Fruit fly (Drosophila melanogaster): ENCODE measurements around the gene CG13010.
A peak's percentile ranks its signal among the peaks of the same experiment; 100 is the strongest.

Gene CG13010

DNA sequence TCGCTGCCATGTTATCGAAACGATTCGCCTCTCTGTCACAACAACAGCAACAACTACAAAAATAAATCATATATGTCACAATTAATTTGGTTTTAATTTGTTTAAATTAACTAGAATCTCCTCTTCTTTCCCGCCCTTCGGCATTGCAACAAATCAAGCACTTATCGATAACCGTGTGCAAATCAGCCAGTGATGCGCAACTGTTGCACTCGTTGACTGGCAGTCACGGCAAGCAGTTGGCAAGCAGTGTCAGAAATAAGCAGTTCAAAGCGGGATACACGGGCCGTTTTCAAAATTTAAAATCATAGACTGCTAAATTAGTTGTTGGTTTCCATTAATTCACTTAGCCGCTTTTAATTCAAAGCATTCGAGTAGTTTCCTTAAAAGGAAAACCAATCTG, 5.0 kb upstream of the CG13010 start, which contains the start of gene Axs (continued):
- no peak for TF ChIP-seq CG17912 (GFP tag; optimal IDR thresholded peaks at IDR 0.05)
- TF ChIP-seq NK7.1 (GFP tag; optimal IDR thresholded peaks at IDR 0.05): no peak
- peak; percentile 40; the same call in 1 of the 2 replicates for TF ChIP-seq NFAT (GFP tag; IDR thresholded peaks at IDR 0.05)
- no peak for TF ChIP-seq CG12219 (GFP tag; optimal IDR thresholded peaks at IDR 0.05)
- TF ChIP-seq CG9817 (tag; optimal IDR thresholded peaks at IDR 0.05): peak; percentile 0
- TF ChIP-seq E2f2 (GFP tag; IDR thresholded peaks at IDR 0.05): peak; percentile 99
- TF ChIP-seq jumu (GFP tag; optimal IDR thresholded peaks at IDR 0.05): peak; percentile 16
- TF ChIP-seq Ptx1 (GFP tag; IDR thresholded peaks at IDR 0.05): no peak
- TF ChIP-seq Lim3 (GFP tag; IDR thresholded peaks at IDR 0.05): no peak
- peak; percentile 92 for TF ChIP-seq Ets65A (GFP tag)
- TF ChIP-seq Elba2 (GFP tag; optimal IDR thresholded peaks at IDR 0.05): no peak
- TF ChIP-seq corto (GFP tag; optimal IDR thresholded peaks at IDR 0.05): no peak
- peak; percentile 20 for TF ChIP-seq CG2712 (tag; optimal IDR thresholded peaks at IDR 0.05)
- TF ChIP-seq CG11504 (tag; optimal IDR thresholded peaks at IDR 0.05): peak; percentile 62
- no peak for TF ChIP-seq CG14965 (GFP tag; optimal IDR thresholded peaks at IDR 0.05; ENCODE audit: borderline replicate concordance)
- peak; percentile 9 for TF ChIP-seq pum (GFP tag; optimal IDR thresholded peaks at IDR 0.05)
- TF ChIP-seq run (tag; optimal IDR thresholded peaks at IDR 0.05): no peak
- TF ChIP-seq zfh1 (GFP tag; IDR thresholded peaks at IDR 0.05): 0 out of 3 replicates have a peak, but pooled peaks have one; percentile 7
- TF ChIP-seq grau (tag; optimal IDR thresholded peaks at IDR 0.05): peak; percentile 38
- TF ChIP-seq CG2202 (tag; optimal IDR thresholded peaks at IDR 0.05): no peak
- no peak for TF ChIP-seq zen (tag; optimal IDR thresholded peaks at IDR 0.05)
- peak; percentile 47 for TF ChIP-seq ewg (GFP tag; optimal IDR thresholded peaks at IDR 0.05)
- TF ChIP-seq Neu2 (GFP tag; optimal IDR thresholded peaks at IDR 0.05; ENCODE audit: borderline replicate concordance): no peak
- TF ChIP-seq inv (GFP tag; IDR thresholded peaks at IDR 0.05; ENCODE audit: partially characterized antibody): peak; percentile 67
- peak; percentile 23; the same call in 1 of the 2 replicates for TF ChIP-seq MBD-R2 (GFP tag; IDR thresholded peaks at IDR 0.05)
- no peak for TF ChIP-seq Hr39 (optimal IDR thresholded peaks at IDR 0.05)
- TF ChIP-seq chm (GFP tag; IDR thresholded peaks at IDR 0.05): no peak
- TF ChIP-seq CG8281 (tag; optimal IDR thresholded peaks at IDR 0.05): no peak
- TF ChIP-seq Hr51 (GFP tag; optimal IDR thresholded peaks at IDR 0.05): peak in 1 of 2 experiments; percentile 3
- TF ChIP-seq CG16813 (GFP tag; IDR thresholded peaks at IDR 0.05; ENCODE audit: partially characterized antibody): peak; percentile 69
- TF ChIP-seq sug (tag; optimal IDR thresholded peaks at IDR 0.05): peak; percentile 31
- no peak for TF ChIP-seq nau (GFP tag; optimal IDR thresholded peaks at IDR 0.05)
- TF ChIP-seq CG8388 (GFP tag; optimal IDR thresholded peaks at IDR 0.05): no peak
- peak; percentile 85 for TF ChIP-seq Bgb (GFP tag; IDR thresholded peaks at IDR 0.05; ENCODE audit: partially characterized antibody)
- no peak for TF ChIP-seq CG4854 (GFP tag; optimal IDR thresholded peaks at IDR 0.05)
- no peak for TF ChIP-seq eve (GFP tag; optimal IDR thresholded peaks at IDR 0.05)
- TF ChIP-seq Lhr (GFP tag; optimal IDR thresholded peaks at IDR 0.05): peak; percentile 77
- no peak for TF ChIP-seq NC2α (GFP tag; optimal IDR thresholded peaks at IDR 0.05)
- peak; percentile 48; the same call in 2 of the 3 replicates for TF ChIP-seq HLH4C (GFP tag; IDR thresholded peaks at IDR 0.05; ENCODE audit: partially characterized antibody)
- peak; percentile 45 for TF ChIP-seq phol (tag; optimal IDR thresholded peaks at IDR 0.05)
- TF ChIP-seq CG42726 (GFP tag; IDR thresholded peaks at IDR 0.05; ENCODE audit: partially characterized antibody): peak; percentile 86
- TF ChIP-seq CG6791 (GFP tag; IDR thresholded peaks at IDR 0.05; ENCODE audit: partially characterized antibody): peak; percentile 75
- peak; percentile 45 for TF ChIP-seq Antp (GFP tag; optimal IDR thresholded peaks at IDR 0.05)
- no peak for TF ChIP-seq croc (GFP tag; conservative IDR thresholded peaks at IDR 0.05)
- peak; percentile 50 for TF ChIP-seq CG12659 (GFP tag; optimal IDR thresholded peaks at IDR 0.05)
- TF ChIP-seq CG12104 (GFP tag; optimal IDR thresholded peaks at IDR 0.05): no peak
- peak; percentile 69 for TF ChIP-seq ato (GFP tag; IDR thresholded peaks at IDR 0.05; ENCODE audit: partially characterized antibody)
- TF ChIP-seq Ravus (GFP tag; IDR thresholded peaks at IDR 0.05): no peak
- TF ChIP-seq vvl (GFP tag; IDR thresholded peaks at IDR 0.05): peak; percentile 76
- peak; percentile 58 for TF ChIP-seq CG9932 (GFP tag; IDR thresholded peaks at IDR 0.05)

Measured in whole organism, embryonic.